Fruit fly (Drosophila melanogaster) whole organism: ENCODE measurements around the gene CG18747.

Source experiments
- Dll ChIP-seq: fragments of >200 bp; optimal IDR thresholded peaks from 2 replicates; lab custom pipeline; 2017
- EcR ChIP-seq, 2 experiments: fragments of >200 bp; optimal IDR thresholded peaks; 2 replicates each; lab custom pipeline; 2017; ENCODE audit warnings: missing biosample characterization in 2 of 2, missing genetic modification characterization in 2 of 2, missing genetic modification reagents in 2 of 2
- pan ChIP-seq: fragments of >200 bp; optimal IDR thresholded peaks from 2 replicates; lab custom pipeline; 2017
- psq ChIP-seq: fragments of >200 bp; optimal IDR thresholded peaks from 2 replicates; lab custom pipeline; 2017
- usp ChIP-seq: fragments of >200 bp; optimal IDR thresholded peaks from 2 replicates; lab custom pipeline; 2017; ENCODE audit warnings: missing biosample characterization, missing genetic modification characterization, mixed read lengths

DNA sequence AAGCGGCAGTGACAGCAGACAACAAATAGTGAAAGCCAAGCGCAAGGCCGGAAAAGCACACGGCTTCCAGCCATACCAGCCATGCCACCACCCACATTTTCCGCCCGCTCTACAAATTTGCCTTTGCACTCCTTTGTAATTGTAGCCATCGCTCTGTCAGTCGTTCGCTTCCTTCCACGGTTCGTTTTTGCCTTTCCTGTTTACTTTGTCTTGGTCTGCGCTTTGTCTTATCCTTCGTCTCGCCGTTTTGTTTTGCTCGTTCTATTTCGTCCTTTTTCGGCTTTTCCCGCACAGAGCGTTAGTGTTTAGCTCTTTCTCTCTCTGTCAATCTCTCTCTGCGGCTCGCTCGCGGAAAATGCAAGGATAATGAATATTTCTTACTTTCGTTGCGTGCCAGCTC is 30.3 kb upstream of the CG18747 start:
- TF ChIP-seq pan (lab: Kevin White, UChicago) (no peak), psq (lab: Kevin White, UChicago) (no peak), usp (GFP tag; lab: Kevin White, UChicago) (no peak), EcR (GFP tag; optimal IDR thresholded peaks at IDR 0.05; lab: Kevin White, UChicago) (no peak), Dll (lab: Kevin White, UChicago) (no peak)
